Fruit fly (Drosophila melanogaster) whole organism, embryonic: Measurements from ENCODE around the gene mei-P26.
A peak's percentile ranks its signal among the peaks of the same experiment; 100 is the strongest.

ENCODE experiments used
- BEAF-32 ChIP-seq: fragments of 200-800 bp; sonication (Bioruptor generic); optimal IDR thresholded peaks from 3 replicates; lab custom pipeline; 2017; ENCODE audit warnings: missing biosample characterization, missing genetic modification characterization, mild to moderate bottlenecking, moderate library complexity, missing genetic modification reagents
- Blimp-1 ChIP-seq: fragments of 200-800 bp; sonication (Bioruptor generic); optimal IDR thresholded peaks from 3 replicates; lab custom pipeline; 2018; ENCODE audit warnings: missing biosample characterization, missing genetic modification characterization, mild to moderate bottlenecking, moderate library complexity, missing genetic modification reagents
- CG10274 ChIP-seq: fragments of 200-800 bp; sonication (Bioruptor generic); optimal IDR thresholded peaks from 3 replicates; lab custom pipeline; 2017; ENCODE audit warnings: missing biosample characterization, mild to moderate bottlenecking, missing genetic modification characterization
- CG13296 ChIP-seq: fragments of 200-800 bp; sonication (Bioruptor generic); optimal IDR thresholded peaks from 3 replicates; lab custom pipeline; 2018; ENCODE audit warnings: missing biosample characterization, mild to moderate bottlenecking, missing genetic modification characterization
- CG14667 ChIP-seq: fragments of 200-800 bp; sonication (Bioruptor generic); IDR thresholded peaks from 2 replicates; pipeline ENCODE4 v1.3.6; 2022; ENCODE audit warnings: missing biosample characterization, missing genetic modification characterization
- CG14860 ChIP-seq: fragments of 200-800 bp; sonication (Bioruptor generic); IDR thresholded peaks from 3 replicates; pipeline ENCODE4 v1.3.6; 2022; ENCODE audit warnings: missing biosample characterization, missing genetic modification characterization; ENCODE audit not compliant: partially characterized antibody
- CG15269 ChIP-seq: fragments of 200-800 bp; sonication (Bioruptor generic); optimal IDR thresholded peaks from 2 replicates; lab custom pipeline; 2018; ENCODE audit warnings: missing biosample characterization, mild to moderate bottlenecking, missing genetic modification characterization, moderate library complexity
- CG15479 ChIP-seq: fragments of 200-800 bp; sonication (Bioruptor generic); optimal IDR thresholded peaks from 3 replicates; lab custom pipeline; 2019; ENCODE audit warnings: missing biosample characterization, mild to moderate bottlenecking, missing genetic modification characterization, moderate library complexity
- CG1602 ChIP-seq: fragments of 200-800 bp; sonication (Bioruptor generic); optimal IDR thresholded peaks from 3 replicates; lab custom pipeline; 2016; ENCODE audit warnings: missing biosample characterization, missing genetic modification characterization
- CG16813 ChIP-seq: fragments of 200-800 bp; sonication (Bioruptor generic); IDR thresholded peaks from 3 replicates; pipeline ENCODE4 v1.3.6; 2022; ENCODE audit warnings: missing biosample characterization, missing genetic modification characterization; ENCODE audit not compliant: partially characterized antibody
- CG17186 ChIP-seq: fragments of 200-800 bp; sonication (Bioruptor generic); optimal IDR thresholded peaks from 3 replicates; lab custom pipeline; 2017; ENCODE audit warnings: missing biosample characterization, missing genetic modification reagents, missing genetic modification characterization
- CG17829 ChIP-seq: fragments of 200-800 bp; optimal IDR thresholded peaks from 2 replicates; lab custom pipeline; 2019; ENCODE audit warnings: missing biosample characterization, mild to moderate bottlenecking, missing genetic modification characterization, moderate library complexity
- CG34224 ChIP-seq: fragments of 200-800 bp; sonication (Bioruptor generic); IDR thresholded peaks from 3 replicates; pipeline ENCODE4 v1.3.6; 2022; ENCODE audit warnings: missing biosample characterization, missing genetic modification characterization; ENCODE audit not compliant: partially characterized antibody
- CG4328 ChIP-seq: fragments of 200-800 bp; sonication (Bioruptor generic); optimal IDR thresholded peaks from 3 replicates; lab custom pipeline; 2017; ENCODE audit warnings: missing biosample characterization, missing genetic modification reagents, missing genetic modification characterization
- CG4360 ChIP-seq: fragments of 200-800 bp; sonication (Bioruptor generic); IDR thresholded peaks from 2 replicates; pipeline ENCODE4 v1.3.6; 2022; ENCODE audit warnings: missing biosample characterization, missing genetic modification characterization
- CG4820 ChIP-seq: fragments of 200-800 bp; sonication (Bioruptor generic); optimal IDR thresholded peaks from 3 replicates; lab custom pipeline; 2016; ENCODE audit warnings: missing biosample characterization, missing genetic modification characterization
- CG7963 ChIP-seq: fragments of 200-800 bp; sonication (Bioruptor generic); IDR thresholded peaks from 3 replicates; pipeline ENCODE4 v1.3.6; 2022; ENCODE audit warnings: missing biosample characterization, missing genetic modification characterization; ENCODE audit not compliant: partially characterized antibody
- CG8281 ChIP-seq: fragments of 200-800 bp; sonication (Bioruptor generic); optimal IDR thresholded peaks from 2 replicates; lab custom pipeline; 2018; ENCODE audit warnings: missing biosample characterization, mild to moderate bottlenecking, missing genetic modification characterization, moderate library complexity
- CG9817 ChIP-seq: fragments of 200-800 bp; sonication (Bioruptor generic); optimal IDR thresholded peaks from 2 replicates; lab custom pipeline; 2018; ENCODE audit warnings: missing biosample characterization, mild to moderate bottlenecking, missing genetic modification characterization, moderate library complexity
- CG9932 ChIP-seq: fragments of 200-800 bp; sonication (Bioruptor generic); IDR thresholded peaks from 2 replicates; pipeline ENCODE4 v1.3.6; 2022; ENCODE audit warnings: missing biosample characterization, missing genetic modification characterization
- Chrac-16 ChIP-seq: fragments of 200-800 bp; sonication (Bioruptor generic); optimal IDR thresholded peaks from 3 replicates; lab custom pipeline; 2016; ENCODE audit warnings: missing biosample characterization, missing genetic modification characterization
- Dek ChIP-seq: fragments of 200-800 bp; sonication (Bioruptor generic); optimal IDR thresholded peaks from 3 replicates; lab custom pipeline; 2019; ENCODE audit warnings: missing biosample characterization, mild to moderate bottlenecking, missing genetic modification characterization, moderate library complexity
- Dll ChIP-seq: fragments of 200-800 bp; sonication (Bioruptor generic); IDR thresholded peaks from 4 replicates; pipeline ENCODE4 v1.3.6; 2022; ENCODE audit warnings: missing biosample characterization, missing genetic modification characterization; ENCODE audit not compliant: partially characterized antibody
- E2f2 ChIP-seq: fragments of 200-800 bp; sonication (Bioruptor generic); IDR thresholded peaks from 2 replicates; pipeline ENCODE4 v1.3.6; 2022; ENCODE audit warnings: missing biosample characterization, missing genetic modification characterization
- Fer1 ChIP-seq: fragments of 200-800 bp; sonication (Bioruptor generic); optimal IDR thresholded peaks from 2 replicates; lab custom pipeline; 2017; ENCODE audit warnings: missing biosample characterization, mild to moderate bottlenecking, missing genetic modification characterization
- HLH3B ChIP-seq: fragments of 200-800 bp; sonication (Bioruptor generic); IDR thresholded peaks from 2 replicates; pipeline ENCODE4 v1.3.6; 2022; ENCODE audit warnings: missing biosample characterization, missing genetic modification characterization
- HmgD ChIP-seq: fragments of 200-800 bp; sonication (Bioruptor generic); optimal IDR thresholded peaks from 3 replicates; lab custom pipeline; 2016; ENCODE audit warnings: missing biosample characterization, missing genetic modification characterization
- MESR4 ChIP-seq: fragments of 200-800 bp; sonication (Bioruptor generic); optimal IDR thresholded peaks from 2 replicates; lab custom pipeline; 2018; ENCODE audit warnings: missing biosample characterization, mild to moderate bottlenecking, missing genetic modification characterization, moderate library complexity
- Rfx ChIP-seq: fragments of 200-800 bp; sonication (Bioruptor generic); IDR thresholded peaks from 2 replicates; pipeline ENCODE4 v1.3.6; 2022; ENCODE audit warnings: missing biosample characterization, missing genetic modification characterization
- Sry-δ ChIP-seq: fragments of 200-800 bp; sonication (Bioruptor generic); optimal IDR thresholded peaks from 2 replicates; lab custom pipeline; 2016; ENCODE audit warnings: missing biosample characterization, missing genetic modification characterization
- Taf1 ChIP-seq: fragments of 200-800 bp; sonication (Bioruptor generic); IDR thresholded peaks from 2 replicates; pipeline ENCODE4 v1.3.6; 2022; ENCODE audit warnings: missing biosample characterization, missing genetic modification characterization
- ato ChIP-seq: fragments of 200-800 bp; sonication (Bioruptor generic); IDR thresholded peaks from 2 replicates; pipeline ENCODE4 v1.3.6; 2022; ENCODE audit warnings: missing biosample characterization, missing genetic modification characterization; ENCODE audit not compliant: partially characterized antibody
- cad ChIP-seq: fragments of >200 bp; optimal IDR thresholded peaks from 2 replicates; lab custom pipeline; 2017; ENCODE audit warnings: missing biosample characterization, missing genetic modification characterization
- caup ChIP-seq: fragments of 200-800 bp; sonication (Bioruptor generic); optimal IDR thresholded peaks from 3 replicates; lab custom pipeline; 2017; ENCODE audit warnings: missing biosample characterization, mild to moderate bottlenecking, missing genetic modification characterization, moderate library complexity; ENCODE audit not compliant: severe bottlenecking
- crp ChIP-seq, 2 experiments: fragments of 200-800 bp; sonication (Bioruptor generic); optimal IDR thresholded peaks; 2 replicates in 1 of 2; 3 replicates in 1 of 2; lab custom pipeline; 2017; ENCODE audit warnings: missing biosample characterization in 2 of 2, missing genetic modification characterization in 2 of 2, mild to moderate bottlenecking in 1 of 2, moderate library complexity in 1 of 2
- eve ChIP-seq, 2 experiments: fragments of >200 bp; optimal IDR thresholded peaks; 2 replicates each; lab custom pipeline; 2017; ENCODE audit warnings: missing biosample characterization in 2 of 2, missing genetic modification characterization in 2 of 2
- fd102C ChIP-seq: fragments of 200-800 bp; sonication (Bioruptor generic); optimal IDR thresholded peaks from 2 replicates; lab custom pipeline; 2018; ENCODE audit warnings: missing biosample characterization, mild to moderate bottlenecking, missing genetic modification characterization, moderate library complexity
- fd64A ChIP-seq: fragments of 200-800 bp; sonication (Bioruptor generic); optimal IDR thresholded peaks from 3 replicates; lab custom pipeline; 2018; ENCODE audit warnings: missing biosample characterization, mild to moderate bottlenecking, missing genetic modification characterization
- inv ChIP-seq: fragments of 200-800 bp; sonication (Bioruptor generic); IDR thresholded peaks from 2 replicates; pipeline ENCODE4 v1.3.6; 2022; ENCODE audit warnings: missing biosample characterization, missing genetic modification characterization; ENCODE audit not compliant: partially characterized antibody
- odd ChIP-seq: fragments of 200-800 bp; sonication (Bioruptor generic); optimal IDR thresholded peaks from 2 replicates; lab custom pipeline; 2017; ENCODE audit warnings: missing biosample characterization, mild to moderate bottlenecking, missing genetic modification characterization
- phol ChIP-seq: fragments of 200-800 bp; sonication (Bioruptor generic); optimal IDR thresholded peaks from 3 replicates; lab custom pipeline; 2018; ENCODE audit warnings: missing biosample characterization, mild to moderate bottlenecking, missing genetic modification characterization, moderate library complexity
- pzg ChIP-seq: fragments of 200-800 bp; sonication (Bioruptor generic); optimal IDR thresholded peaks from 3 replicates; lab custom pipeline; 2018; ENCODE audit warnings: missing biosample characterization, mild to moderate bottlenecking, missing genetic modification characterization, moderate library complexity
- sc ChIP-seq, 3 experiments: fragments of >200 bp in 2 of 3; fragments of 200-800 bp in 1 of 3; sonication (Bioruptor generic) in 1 of 3; optimal IDR thresholded peaks; 2 replicates in 2 of 3; 3 replicates in 1 of 3; lab custom pipeline; 2017; ENCODE audit warnings: mild to moderate bottlenecking in 1 of 3, missing biosample characterization in 1 of 3, missing genetic modification characterization in 1 of 3, missing genetic modification reagents in 1 of 3
- sna ChIP-seq: fragments of 200-800 bp; sonication (Bioruptor generic); IDR thresholded peaks from 2 replicates; pipeline ENCODE4 v1.3.6; 2022; ENCODE audit warnings: missing biosample characterization, missing genetic modification characterization; ENCODE audit not compliant: partially characterized antibody
- so ChIP-seq: fragments of 200-800 bp; sonication (Bioruptor generic); IDR thresholded peaks from 3 replicates; pipeline ENCODE4 v1.3.6; 2022; ENCODE audit warnings: missing biosample characterization, missing genetic modification characterization
- sqz ChIP-seq: fragments of 200-800 bp; sonication (Bioruptor generic); optimal IDR thresholded peaks from 3 replicates; lab custom pipeline; 2018; ENCODE audit warnings: missing biosample characterization, mild to moderate bottlenecking, missing genetic modification characterization
- stwl ChIP-seq: fragments of 200-800 bp; sonication (Bioruptor generic); optimal IDR thresholded peaks from 3 replicates; lab custom pipeline; 2018; ENCODE audit warnings: missing biosample characterization, mild to moderate bottlenecking, missing genetic modification characterization, moderate library complexity
- tna ChIP-seq: fragments of 200-800 bp; sonication (Bioruptor generic); IDR thresholded peaks from 2 replicates; pipeline ENCODE4 v1.3.6; 2022; ENCODE audit warnings: missing biosample characterization, missing genetic modification characterization; ENCODE audit not compliant: partially characterized antibody
- vvl ChIP-seq: fragments of 200-800 bp; sonication (Bioruptor generic); IDR thresholded peaks from 2 replicates; pipeline ENCODE4 v1.3.6; 2022; ENCODE audit warnings: missing biosample characterization, missing genetic modification characterization

Gene mei-P26

dm6 chrX:9163110-9163509 is at the start of gene mei-P26:
mei-P26 (plus strand) TSS chrX:9163255.
- TF ChIP-seq CG34224 (GFP tag; lab: Robert Waterston, UW) (peak; percentile 82), CG9817 (tag; lab: Kevin White, UChicago) (no peak), Chrac-16 (GFP tag; lab: Kevin White, UChicago) (no peak), pzg (peak; percentile 49), E2f2 (peak; percentile 56), stwl (tag; lab: Kevin White, UChicago) (peak; percentile 45), sna (GFP tag; lab: Robert Waterston, UW) (peak; percentile 60; the same call in 1 of the 2 replicates), CG1602 (no peak), Taf1 (no peak), Dek (no peak), HmgD (no peak), vvl (GFP tag; lab: Robert Waterston, UW) (no peak), tna (GFP tag; lab: Robert Waterston, UW) (peak; percentile 72), CG7963 (peak; percentile 84), BEAF-32 (peak; percentile 78), CG14860 (GFP tag; lab: Robert Waterston, UW) (peak; percentile 76), HLH3B (GFP tag; lab: Robert Waterston, UW) (no peak), fd64A (GFP tag; lab: Kevin White, UChicago) (no peak), CG15269 (tag; lab: Kevin White, UChicago) (no peak), ato (GFP tag; lab: Robert Waterston, UW) (peak; percentile 79), crp (GFP tag; optimal IDR thresholded peaks at IDR 0.05; lab: Kevin White, UChicago) (peak in 1 of 2 experiments; percentile 12), Dll (GFP tag; lab: Robert Waterston, UW) (peak; percentile 79), CG9932 (peak; percentile 17; the same call in 1 of the 2 replicates), MESR4 (GFP tag; lab: Kevin White, UChicago) (peak; percentile 73), caup (GFP tag; lab: Kevin White, UChicago) (no peak), CG4360 (GFP tag; lab: Robert Waterston, UW) (no peak), Blimp-1 (GFP tag; lab: Kevin White, UChicago) (no peak), sc (optimal IDR thresholded peaks at IDR 0.05; lab: Kevin White, UChicago) (no peak), sc (GFP tag; optimal IDR thresholded peaks at IDR 0.05; lab: Kevin White, UChicago) (no peak), Rfx (no peak), CG4820 (GFP tag; lab: Kevin White, UChicago) (no peak), Sry-δ (peak; percentile 78), CG17186 (no peak), phol (tag; lab: Kevin White, UChicago) (peak; percentile 52), sqz (GFP tag; lab: Kevin White, UChicago) (no peak), inv (GFP tag; lab: Robert Waterston, UW) (peak; percentile 78), fd102C (no peak), eve (GFP tag; optimal IDR thresholded peaks at IDR 0.05; lab: Kevin White, UChicago) (no peak), CG13296 (peak; percentile 21), CG17829 (tag; lab: Kevin White, UChicago) (no peak), CG16813 (GFP tag; lab: Robert Waterston, UW) (peak; percentile 78), cad (GFP tag; lab: Kevin White, UChicago) (no peak), CG4328 (no peak), CG10274 (no peak), CG14667 (no peak), so (GFP tag; lab: Robert Waterston, UW) (no peak), CG8281 (tag; lab: Kevin White, UChicago) (no peak), Fer1 (no peak), odd (GFP tag; lab: Kevin White, UChicago) (no peak), CG15479 (GFP tag; lab: Kevin White, UChicago) (no peak)
